Worm (Caenorhabditis elegans): Measurements from ENCODE around the gene F55G11.1.

DNA sequence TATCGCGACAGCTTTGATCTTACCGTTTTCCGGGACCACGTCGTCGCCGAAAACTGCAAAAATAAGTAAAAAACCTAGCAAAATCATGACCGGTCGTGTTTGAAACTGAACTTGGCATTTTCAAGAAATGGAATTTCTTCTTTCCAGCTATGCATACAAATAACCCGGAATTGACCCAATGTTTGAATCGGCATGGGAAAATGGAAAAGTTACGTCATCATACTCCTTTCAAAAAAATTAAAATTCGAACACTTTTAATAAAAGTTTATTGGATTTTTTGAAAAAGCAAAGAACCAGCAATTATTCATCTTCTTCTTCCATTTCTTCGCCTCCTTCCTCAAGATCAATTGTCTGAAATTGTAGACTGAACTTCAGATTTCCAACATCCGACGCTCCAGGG is 48.0 kb upstream of the F55G11.1 start, which contains the start of gene K10D11.4:
- no peak for TF ChIP-seq cog-1 (tag; optimal IDR thresholded peaks at IDR 0.05)
- no peak for TF ChIP-seq flt-1 (GFP tag; IDR thresholded peaks at IDR 0.05)
- no peak for TF ChIP-seq tab-1 (GFP tag; IDR thresholded peaks at IDR 0.05)
- no peak for TF ChIP-seq ztf-23 (GFP tag; IDR thresholded peaks at IDR 0.05)
- TF ChIP-seq ztf-29 (GFP tag; IDR thresholded peaks at IDR 0.05): no peak
- no peak for TF ChIP-seq T22C8.4 (GFP tag; IDR thresholded peaks at IDR 0.05)
- TF ChIP-seq klf-2 (GFP tag; conservative IDR thresholded peaks at IDR 0.05): no peak
- no peak for TF ChIP-seq med-1 (GFP tag; optimal IDR thresholded peaks at IDR 0.05; ENCODE audit: insufficient read depth)
- no peak for TF ChIP-seq ref-1 (GFP tag; conservative IDR thresholded peaks at IDR 0.05)
